Fruit fly (Drosophila melanogaster): ENCODE measurements around the gene Msr-110.

Msr-110 gene

DNA sequence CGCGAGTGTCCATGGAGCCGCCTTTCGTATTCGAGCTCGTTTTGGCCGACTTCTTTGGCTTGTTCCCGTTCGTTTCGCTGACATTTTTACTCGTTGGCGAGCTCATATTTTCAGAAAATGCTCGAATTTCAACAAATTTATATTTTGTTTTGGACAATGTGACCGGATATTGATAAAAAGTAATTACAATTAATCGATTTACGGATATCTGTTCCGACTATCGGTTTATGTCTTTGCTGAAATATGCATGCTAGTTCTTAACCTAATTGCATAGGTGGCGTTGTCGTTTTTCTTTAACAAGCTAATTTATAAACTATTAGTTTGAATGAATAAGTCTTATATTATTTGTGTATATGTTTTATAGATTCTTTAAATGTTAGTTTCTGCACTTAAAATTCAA lies 31.0 kb upstream of the Msr-110 start, which contains the start of gene Eaf6 (continued):
- TF ChIP-seq lbe (GFP tag; optimal IDR thresholded peaks at IDR 0.05) (no peak), CG16863 (GFP tag; optimal IDR thresholded peaks at IDR 0.05) (no peak), lov (optimal IDR thresholded peaks at IDR 0.05) (no peak), lov (GFP tag; IDR thresholded peaks at IDR 0.05) (no peak), Xrp1 (GFP tag; IDR thresholded peaks at IDR 0.05) (no peak), Gug (GFP tag; IDR thresholded peaks at IDR 0.05) (no peak), prd (optimal IDR thresholded peaks at IDR 0.05) (no peak), prd (GFP tag; IDR thresholded peaks at IDR 0.05) (no peak), CG2712 (tag; optimal IDR thresholded peaks at IDR 0.05) (peak; percentile 47), CG4617 (GFP tag; optimal IDR thresholded peaks at IDR 0.05; ENCODE audit: borderline replicate concordance) (peak; percentile 88), CG12942 (GFP tag; optimal IDR thresholded peaks at IDR 0.05) (no peak), CG10959 (GFP tag; IDR thresholded peaks at IDR 0.05) (no peak), kay (GFP tag; optimal IDR thresholded peaks at IDR 0.05) (no peak), Med (GFP tag) (peak; percentile 45), en (GFP tag; optimal IDR thresholded peaks at IDR 0.05) (no peak), CG3281 (GFP tag; optimal IDR thresholded peaks at IDR 0.05) (no peak), Jarid2 (GFP tag; optimal IDR thresholded peaks at IDR 0.05) (no peak), tll (GFP tag; optimal IDR thresholded peaks at IDR 0.05) (no peak), CG8290 (GFP tag; optimal IDR thresholded peaks at IDR 0.05) (no peak), CG8290 (tag; optimal IDR thresholded peaks at IDR 0.05) (peak in 1 of 2 experiments; percentile 17), CG14710 (tag; optimal IDR thresholded peaks at IDR 0.05) (peak; percentile 49), Myb (GFP tag; optimal IDR thresholded peaks at IDR 0.05) (no peak), aop (GFP tag; IDR thresholded peaks at IDR 0.05) (no peak), CG30431 (GFP tag; optimal IDR thresholded peaks at IDR 0.05) (no peak), br (optimal IDR thresholded peaks at IDR 0.05) (no peak), fd3F (GFP tag; optimal IDR thresholded peaks at IDR 0.05) (no peak), CG34376 (GFP tag; optimal IDR thresholded peaks at IDR 0.05) (no peak), CG10366 (GFP tag; IDR thresholded peaks at IDR 0.05) (no peak), sna (GFP tag; IDR thresholded peaks at IDR 0.05; ENCODE audit: partially characterized antibody) (no peak), jing (GFP tag; optimal IDR thresholded peaks at IDR 0.05) (no peak), ato (GFP tag; IDR thresholded peaks at IDR 0.05; ENCODE audit: partially characterized antibody) (no peak), CG2129 (GFP tag; IDR thresholded peaks at IDR 0.05; ENCODE audit: partially characterized antibody) (no peak), CG1602 (GFP tag; optimal IDR thresholded peaks at IDR 0.05) (no peak), Taf1 (GFP tag; IDR thresholded peaks at IDR 0.05) (no peak), her (GFP tag; optimal IDR thresholded peaks at IDR 0.05) (no peak), MESR4 (GFP tag; optimal IDR thresholded peaks at IDR 0.05) (peak; percentile 43), cas (GFP tag; IDR thresholded peaks at IDR 0.05) (no peak), CG10147 (GFP tag; optimal IDR thresholded peaks at IDR 0.05) (no peak), BEAF-32 (GFP tag; optimal IDR thresholded peaks at IDR 0.05) (peak; percentile 59), Fer3 (tag; optimal IDR thresholded peaks at IDR 0.05) (no peak), Drgx (GFP tag; IDR thresholded peaks at IDR 0.05) (no peak), yki (optimal IDR thresholded peaks at IDR 0.05) (no peak), Elba2 (GFP tag; optimal IDR thresholded peaks at IDR 0.05) (no peak), sug (tag; optimal IDR thresholded peaks at IDR 0.05) (peak; percentile 36), CG14965 (GFP tag; optimal IDR thresholded peaks at IDR 0.05; ENCODE audit: borderline replicate concordance) (no peak), CG7963 (GFP tag; IDR thresholded peaks at IDR 0.05; ENCODE audit: partially characterized antibody) (no peak), TFAM (GFP tag; optimal IDR thresholded peaks at IDR 0.05) (no peak), bcd (GFP tag; optimal IDR thresholded peaks at IDR 0.05) (no peak), Sry-δ (GFP tag; optimal IDR thresholded peaks at IDR 0.05) (peak; percentile 32), jigr1 (GFP tag; IDR thresholded peaks at IDR 0.05) (no peak), CG14667 (GFP tag; IDR thresholded peaks at IDR 0.05) (no peak), CG17829 (tag; optimal IDR thresholded peaks at IDR 0.05) (peak; percentile 1), dysf (GFP tag; IDR thresholded peaks at IDR 0.05) (no peak)
